Fruit fly (Drosophila melanogaster) whole organism, embryonic: Measurements from ENCODE around the gene CG13376.

ENCODE experiments used
- Adf1 ChIP-seq: fragments of 200-800 bp; sonication (Bioruptor generic); IDR thresholded peaks from 2 replicates; pipeline ENCODE4 v1.3.6; 2022; ENCODE audit warnings: missing biosample characterization, missing genetic modification characterization
- Antp ChIP-seq: fragments of 200-800 bp; sonication (Bioruptor generic); optimal IDR thresholded peaks from 3 replicates; lab custom pipeline; 2016; ENCODE audit warnings: missing biosample characterization, missing genetic modification characterization
- CG10431 ChIP-seq: fragments of 200-800 bp; sonication (Bioruptor generic); optimal IDR thresholded peaks from 3 replicates; lab custom pipeline; 2018; ENCODE audit warnings: missing biosample characterization, mild to moderate bottlenecking, missing genetic modification characterization
- CG11504 ChIP-seq: fragments of 200-800 bp; sonication (Bioruptor generic); optimal IDR thresholded peaks from 3 replicates; lab custom pipeline; 2019; ENCODE audit warnings: missing biosample characterization, mild to moderate bottlenecking, missing genetic modification characterization, moderate library complexity
- CG11696 ChIP-seq: fragments of 200-800 bp; sonication (Bioruptor generic); IDR thresholded peaks from 2 replicates; pipeline ENCODE4 v1.3.6; 2022; ENCODE audit warnings: missing biosample characterization, missing genetic modification characterization
- CG15073 ChIP-seq: fragments of 200-800 bp; sonication (Bioruptor generic); optimal IDR thresholded peaks from 2 replicates; lab custom pipeline; 2016; ENCODE audit warnings: missing biosample characterization, missing genetic modification characterization
- CG15479 ChIP-seq: fragments of 200-800 bp; sonication (Bioruptor generic); optimal IDR thresholded peaks from 3 replicates; lab custom pipeline; 2019; ENCODE audit warnings: missing biosample characterization, mild to moderate bottlenecking, missing genetic modification characterization, moderate library complexity
- CG15514 ChIP-seq: fragments of 200-800 bp; sonication (Bioruptor generic); optimal IDR thresholded peaks from 3 replicates; lab custom pipeline; 2017; ENCODE audit warnings: missing biosample characterization, missing genetic modification characterization, mild to moderate bottlenecking, moderate library complexity, missing genetic modification reagents
- CG15601 ChIP-seq: fragments of 200-800 bp; sonication (Bioruptor generic); optimal IDR thresholded peaks from 3 replicates; lab custom pipeline; 2019; ENCODE audit warnings: missing biosample characterization, mild to moderate bottlenecking, missing genetic modification characterization, moderate library complexity
- CG15696 ChIP-seq: fragments of 200-800 bp; sonication (Bioruptor generic); optimal IDR thresholded peaks from 2 replicates; lab custom pipeline; 2019; ENCODE audit warnings: missing biosample characterization, mild to moderate bottlenecking, missing genetic modification characterization, moderate library complexity
- CG16863 ChIP-seq: fragments of 200-800 bp; sonication (Bioruptor generic); optimal IDR thresholded peaks from 3 replicates; lab custom pipeline; 2016; ENCODE audit warnings: missing biosample characterization, missing genetic modification characterization
- CG18599 ChIP-seq: fragments of 200-800 bp; sonication (Bioruptor generic); optimal IDR thresholded peaks from 3 replicates; lab custom pipeline; 2017; ENCODE audit warnings: missing biosample characterization, missing genetic modification characterization, mild to moderate bottlenecking, moderate library complexity, missing genetic modification reagents
- CG2116 ChIP-seq: fragments of 200-800 bp; sonication (Bioruptor generic); optimal IDR thresholded peaks from 3 replicates; lab custom pipeline; 2018; ENCODE audit warnings: missing biosample characterization, mild to moderate bottlenecking, missing genetic modification characterization
- CG2712 ChIP-seq: fragments of 200-800 bp; optimal IDR thresholded peaks from 3 replicates; lab custom pipeline; 2019; ENCODE audit warnings: missing biosample characterization, mild to moderate bottlenecking, missing genetic modification characterization, moderate library complexity
- CG31441 ChIP-seq: fragments of 200-800 bp; sonication (Bioruptor generic); IDR thresholded peaks from 2 replicates; pipeline ENCODE4 v1.3.6; 2022; ENCODE audit warnings: missing biosample characterization, missing genetic modification characterization
- CG3281 ChIP-seq: fragments of 200-800 bp; sonication (Bioruptor generic); optimal IDR thresholded peaks from 3 replicates; lab custom pipeline; 2017; ENCODE audit warnings: missing biosample characterization, mild to moderate bottlenecking, missing genetic modification characterization
- CG33213 ChIP-seq: fragments of 200-800 bp; sonication (Bioruptor generic); optimal IDR thresholded peaks from 3 replicates; lab custom pipeline; 2016; ENCODE audit warnings: missing biosample characterization, missing genetic modification characterization
- CG33557 ChIP-seq: fragments of 200-800 bp; sonication (Bioruptor generic); optimal IDR thresholded peaks from 2 replicates; lab custom pipeline; 2019; ENCODE audit warnings: missing biosample characterization, mild to moderate bottlenecking, missing genetic modification characterization, moderate library complexity
- CG3838 ChIP-seq: fragments of 200-800 bp; sonication (Bioruptor generic); optimal IDR thresholded peaks from 3 replicates; lab custom pipeline; 2016; ENCODE audit warnings: missing biosample characterization, missing genetic modification characterization
- CG43689 ChIP-seq: fragments of 200-800 bp; sonication (Bioruptor generic); IDR thresholded peaks from 2 replicates; pipeline ENCODE4 v1.3.6; 2022; ENCODE audit warnings: missing biosample characterization, missing genetic modification characterization
- CG6654 ChIP-seq: fragments of 200-800 bp; sonication (Bioruptor generic); optimal IDR thresholded peaks from 2 replicates; lab custom pipeline; 2017; ENCODE audit warnings: missing biosample characterization, mild to moderate bottlenecking, missing genetic modification characterization
- CG7786 ChIP-seq: fragments of 200-800 bp; sonication (Bioruptor generic); optimal IDR thresholded peaks from 2 replicates; lab custom pipeline; 2016; ENCODE audit warnings: missing biosample characterization, missing genetic modification characterization
- CG8388 ChIP-seq: fragments of 200-800 bp; sonication (Bioruptor generic); optimal IDR thresholded peaks from 2 replicates; lab custom pipeline; 2019; ENCODE audit warnings: missing biosample characterization, mild to moderate bottlenecking, missing genetic modification characterization, moderate library complexity
- CG9797 ChIP-seq: fragments of 200-800 bp; sonication (Bioruptor generic); optimal IDR thresholded peaks from 3 replicates; lab custom pipeline; 2018; ENCODE audit warnings: missing biosample characterization, mild to moderate bottlenecking, missing genetic modification characterization
- Dbx ChIP-seq: fragments of 200-800 bp; sonication (Bioruptor generic); IDR thresholded peaks from 3 replicates; pipeline ENCODE4 v1.3.6; 2022; ENCODE audit warnings: missing biosample characterization, missing genetic modification characterization
- Deaf1 ChIP-seq: fragments of 200-800 bp; optimal IDR thresholded peaks from 3 replicates; lab custom pipeline; 2019; ENCODE audit warnings: missing biosample characterization, mild to moderate bottlenecking, missing genetic modification characterization, moderate library complexity
- Dip2 ChIP-seq: fragments of 200-800 bp; sonication (Bioruptor generic); IDR thresholded peaks from 2 replicates; pipeline ENCODE4 v1.3.6; 2022; ENCODE audit warnings: missing biosample characterization, missing genetic modification characterization
- Hand ChIP-seq: fragments of 200-800 bp; sonication (Bioruptor generic); optimal IDR thresholded peaks from 2 replicates; lab custom pipeline; 2017; ENCODE audit warnings: mild to moderate bottlenecking, missing biosample characterization, missing genetic modification reagents, missing genetic modification characterization
- Hr51 ChIP-seq, 2 experiments: fragments of 200-800 bp; sonication (Bioruptor generic); optimal IDR thresholded peaks; 2 replicates in 1 of 2; 3 replicates in 1 of 2; lab custom pipeline; 2016 to 2018; ENCODE audit warnings: missing biosample characterization in 2 of 2, missing genetic modification characterization in 2 of 2, mild to moderate bottlenecking in 1 of 2, moderate library complexity in 1 of 2
- NC2α ChIP-seq: fragments of 200-800 bp; sonication (Bioruptor generic); optimal IDR thresholded peaks from 2 replicates; lab custom pipeline; 2016; ENCODE audit warnings: missing biosample characterization, missing genetic modification characterization
- Oaz ChIP-seq: fragments of 200-800 bp; sonication (Bioruptor generic); IDR thresholded peaks from 2 replicates; pipeline ENCODE4 v1.3.6; 2022; ENCODE audit warnings: missing biosample characterization, missing genetic modification characterization
- Oli ChIP-seq: fragments of 200-800 bp; sonication (Bioruptor generic); optimal IDR thresholded peaks from 2 replicates; lab custom pipeline; 2018; ENCODE audit warnings: missing biosample characterization, mild to moderate bottlenecking, missing genetic modification characterization, moderate library complexity
- Pdp1 ChIP-seq, 2 experiments: fragments of 200-800 bp; sonication (Bioruptor generic); optimal IDR thresholded peaks; 3 replicates each; lab custom pipeline; 2016; ENCODE audit warnings: missing biosample characterization in 2 of 2, missing genetic modification characterization in 2 of 2, mild to moderate bottlenecking in 1 of 2, moderate library complexity in 1 of 2
- Spps ChIP-seq: fragments of 200-800 bp; sonication (Bioruptor generic); optimal IDR thresholded peaks from 2 replicates; lab custom pipeline; 2018; ENCODE audit warnings: missing biosample characterization, mild to moderate bottlenecking, missing genetic modification characterization
- Sry-β ChIP-seq: fragments of 200-800 bp; sonication (Bioruptor generic); optimal IDR thresholded peaks from 2 replicates; lab custom pipeline; 2018; ENCODE audit warnings: missing biosample characterization, mild to moderate bottlenecking, missing genetic modification characterization, moderate library complexity
- aop ChIP-seq: fragments of 200-800 bp; sonication (Bioruptor generic); IDR thresholded peaks from 2 replicates; pipeline ENCODE4 v1.3.6; 2022; ENCODE audit warnings: missing biosample characterization, missing genetic modification characterization
- bsh ChIP-seq, 2 experiments: fragments of 200-800 bp; sonication (Bioruptor generic); optimal IDR thresholded peaks; 2 replicates each; lab custom pipeline; 2017 to 2018; ENCODE audit warnings: mild to moderate bottlenecking in 2 of 2, missing biosample characterization in 2 of 2, missing genetic modification characterization in 2 of 2, moderate library complexity in 1 of 2
- ci ChIP-seq: fragments of 200-800 bp; sonication (Bioruptor generic); IDR thresholded peaks from 3 replicates; pipeline ENCODE4 v1.3.6; 2022; ENCODE audit warnings: missing biosample characterization, missing genetic modification characterization
- corto ChIP-seq: fragments of 200-800 bp; sonication (Bioruptor generic); optimal IDR thresholded peaks from 2 replicates; lab custom pipeline; 2016; ENCODE audit warnings: missing biosample characterization, mild to moderate bottlenecking, missing genetic modification characterization, moderate library complexity
- dati ChIP-seq: fragments of 200-800 bp; sonication (Bioruptor generic); IDR thresholded peaks from 2 replicates; pipeline ENCODE4 v1.3.6; 2022; ENCODE audit warnings: missing biosample characterization, missing genetic modification characterization
- eve ChIP-seq, 2 experiments: fragments of >200 bp; optimal IDR thresholded peaks; 2 replicates each; lab custom pipeline; 2017; ENCODE audit warnings: missing biosample characterization in 2 of 2, missing genetic modification characterization in 2 of 2
- gsb-n ChIP-seq: fragments of 200-800 bp; sonication (Bioruptor generic); optimal IDR thresholded peaks from 3 replicates; lab custom pipeline; 2018; ENCODE audit warnings: missing biosample characterization, mild to moderate bottlenecking, missing genetic modification characterization
- hth ChIP-seq: fragments of >200 bp; optimal IDR thresholded peaks from 2 replicates; lab custom pipeline; 2017; ENCODE audit warnings: inconsistent platforms
- jing ChIP-seq: fragments of 200-800 bp; sonication (Bioruptor generic); optimal IDR thresholded peaks from 2 replicates; lab custom pipeline; 2018; ENCODE audit warnings: missing biosample characterization, mild to moderate bottlenecking, missing genetic modification characterization
- jumu ChIP-seq: fragments of 200-800 bp; sonication (Bioruptor generic); optimal IDR thresholded peaks from 3 replicates; lab custom pipeline; 2016; ENCODE audit warnings: missing biosample characterization, missing genetic modification characterization
- lov ChIP-seq, 2 experiments: fragments of 200-800 bp in 1 of 2; fragments of >200 bp in 1 of 2; sonication (Bioruptor generic) in 1 of 2; IDR thresholded peaks in 1 of 2; optimal IDR thresholded peaks in 1 of 2; 2 replicates in 1 of 2; 3 replicates in 1 of 2; pipeline versions ENCODE4 v1.3.6 to Lab custom; 2017 to 2022; ENCODE audit warnings: missing biosample characterization in 1 of 2, missing genetic modification characterization in 1 of 2
- run ChIP-seq: fragments of 200-800 bp; sonication (Bioruptor generic); optimal IDR thresholded peaks from 3 replicates; lab custom pipeline; 2018; ENCODE audit warnings: missing biosample characterization, mild to moderate bottlenecking, missing genetic modification characterization
- sd ChIP-seq: fragments of 200-800 bp; sonication (Bioruptor generic); optimal IDR thresholded peaks from 3 replicates; lab custom pipeline; 2018; ENCODE audit warnings: missing biosample characterization, mild to moderate bottlenecking, missing genetic modification characterization, moderate library complexity
- sima ChIP-seq: fragments of 200-800 bp; sonication (Bioruptor generic); optimal IDR thresholded peaks from 2 replicates; lab custom pipeline; 2016; ENCODE audit warnings: missing biosample characterization, missing genetic modification characterization
- toy ChIP-seq: fragments of 200-800 bp; sonication (Bioruptor generic); IDR thresholded peaks from 2 replicates; pipeline ENCODE4 v1.3.6; 2022; ENCODE audit warnings: missing biosample characterization, missing genetic modification characterization

Gene CG13376

DNA sequence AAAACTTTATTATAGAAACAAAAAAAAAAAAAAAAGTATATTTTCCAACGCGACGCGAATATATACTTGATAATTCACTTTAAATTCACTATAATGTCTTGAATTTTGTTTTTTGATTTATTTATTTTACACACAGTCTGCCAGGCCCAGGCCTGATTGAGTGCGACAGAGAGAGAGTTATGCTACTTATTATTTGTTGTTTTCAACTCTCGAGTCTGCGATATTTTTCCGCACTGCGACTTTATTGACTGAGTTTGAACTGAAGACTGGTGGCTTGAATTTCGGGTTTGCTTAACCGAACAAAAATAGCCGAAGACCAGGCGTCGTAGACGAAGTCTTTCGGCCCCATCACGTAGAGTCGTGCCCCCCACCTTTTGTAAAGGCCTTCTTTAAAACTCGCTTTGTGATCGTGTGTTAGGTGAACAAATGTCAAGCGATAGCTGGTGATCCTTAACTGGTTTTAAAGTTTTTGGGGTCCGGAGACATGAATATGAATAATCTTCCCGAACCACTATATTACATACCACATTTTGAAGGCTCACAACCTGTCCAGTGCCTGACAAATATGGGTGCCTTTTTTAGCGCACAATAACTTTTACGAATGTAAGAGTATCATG lies 3.0 kb downstream of the CG13376 start, which contains the start of gene CG13377 (continued):
- no peak for TF ChIP-seq Spps
- peak in 1 of 2 experiments; percentile 40 for TF ChIP-seq bsh (GFP tag; optimal IDR thresholded peaks at IDR 0.05; lab: Kevin White, UChicago)
- TF ChIP-seq jumu, result no peak
- no peak for TF ChIP-seq CG7786
- TF ChIP-seq CG15073 (GFP tag; lab: Kevin White, UChicago), result no peak
- TF ChIP-seq dati (GFP tag; lab: Robert Waterston, UW), result no peak
- no peak for TF ChIP-seq gsb-n (tag; lab: Kevin White, UChicago)
- peak; percentile 1 for TF ChIP-seq CG15601 (tag; lab: Kevin White, UChicago)
- TF ChIP-seq Antp (GFP tag; lab: Kevin White, UChicago), result no peak
- TF ChIP-seq CG11696, result peak; percentile 45; the same call in 1 of the 2 replicates
- TF ChIP-seq CG10431 (GFP tag; lab: Kevin White, UChicago), result no peak
- no peak for TF ChIP-seq eve (GFP tag; optimal IDR thresholded peaks at IDR 0.05; lab: Kevin White, UChicago)
- TF ChIP-seq Deaf1 (tag; lab: Kevin White, UChicago), result peak; percentile 98
- TF ChIP-seq CG9797, result no peak
- no peak; the same call in 1 of the 2 replicates for TF ChIP-seq CG31441
- TF ChIP-seq toy (GFP tag; lab: Robert Waterston, UW), result no peak
- TF ChIP-seq CG16863 (GFP tag; lab: Kevin White, UChicago), result no peak
- peak; percentile 58; the same call in 1 of the 3 replicates for TF ChIP-seq ci (GFP tag; lab: Robert Waterston, UW)
- peak; percentile 46 for TF ChIP-seq sd
- TF ChIP-seq Dip2, result no peak
- no peak for TF ChIP-seq CG33213 (GFP tag; lab: Kevin White, UChicago)
- no peak for TF ChIP-seq jing (GFP tag; lab: Kevin White, UChicago)
- peak; percentile 46 for TF ChIP-seq CG2712 (tag; lab: Kevin White, UChicago)
- TF ChIP-seq Hr51 (GFP tag; optimal IDR thresholded peaks at IDR 0.05; lab: Kevin White, UChicago), result no peak
- no peak for TF ChIP-seq CG3838 (GFP tag; lab: Kevin White, UChicago)
- peak; percentile 1 for TF ChIP-seq sima (GFP tag; lab: Kevin White, UChicago)
- TF ChIP-seq Adf1, result no peak
- no peak for TF ChIP-seq CG3281 (GFP tag; lab: Kevin White, UChicago)
- TF ChIP-seq CG15696 (tag; lab: Kevin White, UChicago), result no peak
- no peak for TF ChIP-seq aop (GFP tag; lab: Robert Waterston, UW)
- TF ChIP-seq Sry-β (GFP tag; lab: Kevin White, UChicago), result no peak
- no peak for TF ChIP-seq Pdp1 (GFP tag; optimal IDR thresholded peaks at IDR 0.05; lab: Kevin White, UChicago)
- no peak for TF ChIP-seq CG18599 (GFP tag; lab: Kevin White, UChicago)
- TF ChIP-seq CG8388, result no peak
- no peak for TF ChIP-seq CG15514 (GFP tag; lab: Kevin White, UChicago)
- no peak for TF ChIP-seq CG11504 (tag; lab: Kevin White, UChicago)
- TF ChIP-seq Oli (tag; lab: Kevin White, UChicago), result peak; percentile 17
- TF ChIP-seq Hand (GFP tag; lab: Kevin White, UChicago), result no peak
- TF ChIP-seq lov (optimal IDR thresholded peaks at IDR 0.05; lab: Kevin White, UChicago), result no peak
- no peak for TF ChIP-seq lov (GFP tag; IDR thresholded peaks at IDR 0.05; lab: Robert Waterston, UW)
- no peak for TF ChIP-seq CG6654
- no peak for TF ChIP-seq CG15479 (GFP tag; lab: Kevin White, UChicago)
- no peak for TF ChIP-seq CG43689 (GFP tag; lab: Robert Waterston, UW)
- TF ChIP-seq CG33557 (GFP tag; lab: Kevin White, UChicago), result no peak
- TF ChIP-seq Oaz (GFP tag; lab: Robert Waterston, UW), result no peak
- TF ChIP-seq hth, result no peak
- no peak for TF ChIP-seq CG2116 (GFP tag; lab: Kevin White, UChicago)
- TF ChIP-seq Dbx (GFP tag; lab: Robert Waterston, UW), result no peak
- TF ChIP-seq NC2α (GFP tag; lab: Kevin White, UChicago), result no peak
- TF ChIP-seq corto (GFP tag; lab: Kevin White, UChicago), result no peak
- no peak for TF ChIP-seq run (tag; lab: Kevin White, UChicago)
